Worm (Caenorhabditis elegans): ENCODE data around the gene cha-1.

- TF ChIP-seq med-1 (GFP tag; optimal IDR thresholded peaks at IDR 0.05; ENCODE audit: insufficient read depth) (no peak), ztf-29 (GFP tag; IDR thresholded peaks at IDR 0.05) (no peak), klf-2 (GFP tag; conservative IDR thresholded peaks at IDR 0.05) (no peak), flt-1 (GFP tag; IDR thresholded peaks at IDR 0.05) (no peak), cog-1 (tag; optimal IDR thresholded peaks at IDR 0.05) (no peak), T22C8.4 (GFP tag; IDR thresholded peaks at IDR 0.05) (no peak), ztf-23 (GFP tag; IDR thresholded peaks at IDR 0.05) (no peak), ref-1 (GFP tag; conservative IDR thresholded peaks at IDR 0.05) (no peak)
Measured at ce11 chrIV:3610987-3611386, 13.5 kb downstream of the cha-1 start.
